Fruit fly (Drosophila melanogaster): Measurements from ENCODE around the gene Scsalpha1.

dm6 chr3L:3852842-3853241 lies 38.8 kb downstream of the Scsalpha1 start:
- TF ChIP-seq cyc (GFP tag; optimal IDR thresholded peaks at IDR 0.05), result peak; percentile 30
- TF ChIP-seq CG6163 (GFP tag; IDR thresholded peaks at IDR 0.05), result peak; percentile 88
- peak; percentile 42 for TF ChIP-seq esn (GFP tag; optimal IDR thresholded peaks at IDR 0.05)
- TF ChIP-seq Gug (GFP tag; IDR thresholded peaks at IDR 0.05), result peak; percentile 31; the same call in 1 of the 2 replicates
- peak; percentile 69 for TF ChIP-seq net (GFP tag; optimal IDR thresholded peaks at IDR 0.05)
